Fruit fly (Drosophila melanogaster) whole organism, embryonic: ENCODE data around the gene CG32816.

Experiments
- CG31388 ChIP-seq: fragments of 200-800 bp; sonication (Bioruptor generic); optimal IDR thresholded peaks from 2 replicates; lab custom pipeline; 2016; ENCODE audit warnings: missing biosample characterization, missing genetic modification characterization
- tll ChIP-seq, 2 experiments: fragments of 200-800 bp in 1 of 2; fragments of >200 bp in 1 of 2; sonication (Bioruptor generic) in 1 of 2; optimal IDR thresholded peaks; 2 replicates each; lab custom pipeline; 2017 to 2019; ENCODE audit warnings: missing biosample characterization in 2 of 2, missing genetic modification characterization in 2 of 2, mild to moderate bottlenecking in 1 of 2, moderate library complexity in 1 of 2

- TF ChIP-seq tll (GFP tag; optimal IDR thresholded peaks at IDR 0.05; lab: Kevin White, UChicago) (no peak), CG31388 (GFP tag; lab: Kevin White, UChicago) (no peak)
Observed at dm6 chrX:469235-469634, 1.3 kb downstream of the CG32816 start, which contains the start of gene Cyp4g1.
